Fruit fly (Drosophila melanogaster): ENCODE measurements around the gene CG7789.

The CG7789 gene

dm6 chr3R:29758129-29758733 lies 44.8 kb upstream of the CG7789 start:
- TF ChIP-seq CG4496 (GFP tag; IDR thresholded peaks at IDR 0.05) (peak; percentile 84), CG17806 (tag; optimal IDR thresholded peaks at IDR 0.05) (peak; percentile 46), rn (GFP tag; IDR thresholded peaks at IDR 0.05) (peak; percentile 58), EcR (GFP tag; optimal IDR thresholded peaks at IDR 0.05) (no peak), CG15710 (tag; optimal IDR thresholded peaks at IDR 0.05) (peak; percentile 24), Pif1B (GFP tag; optimal IDR thresholded peaks at IDR 0.05) (peak; percentile 19), CG8301 (tag; optimal IDR thresholded peaks at IDR 0.05) (peak; percentile 61), CG8159 (tag; optimal IDR thresholded peaks at IDR 0.05) (peak; percentile 57), CG12605 (GFP tag; IDR thresholded peaks at IDR 0.05) (peak; percentile 66), CG9948 (tag; optimal IDR thresholded peaks at IDR 0.05) (peak; percentile 50), Pif1A (GFP tag; optimal IDR thresholded peaks at IDR 0.05) (peak; percentile 60), CG10348 (GFP tag; IDR thresholded peaks at IDR 0.05) (0 out of 2 replicates have a peak, but pooled peaks have one; percentile 41), fd96Ca (GFP tag; IDR thresholded peaks at IDR 0.05) (peak; percentile 61; the same call in 2 of the 3 replicates), Snoo (tag; optimal IDR thresholded peaks at IDR 0.05) (peak; percentile 35), Ets98B (GFP tag; IDR thresholded peaks at IDR 0.05) (peak; percentile 80), CG13204 (GFP tag; optimal IDR thresholded peaks at IDR 0.05) (no peak), CG14655 (GFP tag; optimal IDR thresholded peaks at IDR 0.05) (peak; percentile 38), D1 (tag; optimal IDR thresholded peaks at IDR 0.05) (no peak), gl (tag; optimal IDR thresholded peaks at IDR 0.05) (no peak), CG34367 (tag; optimal IDR thresholded peaks at IDR 0.05) (peak; percentile 18), CG32121 (GFP tag; IDR thresholded peaks at IDR 0.05) (peak; percentile 83)

DNA sequence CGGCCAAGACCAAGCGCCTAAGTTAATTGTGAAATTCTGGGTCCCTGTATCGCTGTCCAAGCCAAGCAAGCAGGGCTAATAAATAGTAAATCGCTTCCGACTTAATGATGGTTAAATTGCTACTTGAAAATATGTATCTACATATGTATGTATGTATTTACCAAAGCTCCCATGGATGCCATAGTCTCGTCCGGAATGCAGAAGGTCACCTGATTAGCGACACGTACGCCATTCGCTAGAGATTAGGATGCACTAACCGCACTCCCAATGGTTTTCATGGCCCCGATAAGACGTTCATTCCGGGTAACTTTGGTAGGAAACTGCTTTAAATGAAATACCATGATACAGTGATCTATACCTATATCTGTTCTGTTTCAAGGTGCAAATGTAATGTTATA lies 44.3 kb upstream of the CG7789 start:
- TF ChIP-seq Pif1B (GFP tag; optimal IDR thresholded peaks at IDR 0.05) (no peak), CG9948 (tag; optimal IDR thresholded peaks at IDR 0.05) (no peak), gl (tag; optimal IDR thresholded peaks at IDR 0.05) (no peak), fd96Ca (GFP tag; IDR thresholded peaks at IDR 0.05) (no peak), CG17806 (tag; optimal IDR thresholded peaks at IDR 0.05) (no peak), Pif1A (GFP tag; optimal IDR thresholded peaks at IDR 0.05) (no peak), CG10348 (GFP tag; IDR thresholded peaks at IDR 0.05) (no peak), CG34367 (tag; optimal IDR thresholded peaks at IDR 0.05) (no peak), D1 (tag; optimal IDR thresholded peaks at IDR 0.05) (no peak), CG15710 (tag; optimal IDR thresholded peaks at IDR 0.05) (no peak), CG4496 (GFP tag; IDR thresholded peaks at IDR 0.05) (no peak), EcR (GFP tag; optimal IDR thresholded peaks at IDR 0.05) (no peak), CG8159 (tag; optimal IDR thresholded peaks at IDR 0.05) (no peak), CG13204 (GFP tag; optimal IDR thresholded peaks at IDR 0.05) (no peak)

DNA sequence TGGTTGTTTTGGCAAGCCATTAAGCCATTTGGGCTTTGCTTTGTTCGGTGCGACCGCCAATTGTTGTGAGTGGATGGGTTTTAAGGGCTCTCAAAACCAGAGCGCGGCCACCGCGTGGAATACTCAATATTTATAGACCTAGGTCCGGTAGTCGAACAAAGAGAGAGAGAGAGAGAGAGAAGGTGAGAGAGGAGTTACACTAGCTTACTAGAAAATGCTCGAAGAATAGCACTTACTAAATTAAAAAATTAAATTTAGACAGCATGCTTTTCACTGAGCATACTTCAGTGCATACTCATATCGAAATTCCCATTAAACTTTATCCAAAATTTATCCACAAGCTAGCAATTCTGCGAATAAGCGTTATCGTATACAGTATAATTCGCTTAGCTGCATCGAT lies 43.0 kb upstream of the CG7789 start:
- TF ChIP-seq CG34367 (tag; optimal IDR thresholded peaks at IDR 0.05), result peak; percentile 3
- TF ChIP-seq Snoo (tag; optimal IDR thresholded peaks at IDR 0.05), result no peak
- TF ChIP-seq rn (GFP tag; IDR thresholded peaks at IDR 0.05), result no peak
- no peak for TF ChIP-seq CG12605 (GFP tag; IDR thresholded peaks at IDR 0.05)
- TF ChIP-seq CG8159 (tag; optimal IDR thresholded peaks at IDR 0.05), result peak; percentile 24
- no peak for TF ChIP-seq CG4496 (GFP tag; IDR thresholded peaks at IDR 0.05)
- no peak for TF ChIP-seq Pif1B (GFP tag; optimal IDR thresholded peaks at IDR 0.05)
- TF ChIP-seq CG32121 (GFP tag; IDR thresholded peaks at IDR 0.05), result no peak
- TF ChIP-seq CG13204 (GFP tag; optimal IDR thresholded peaks at IDR 0.05), result no peak
- TF ChIP-seq CG17806 (tag; optimal IDR thresholded peaks at IDR 0.05), result no peak
- no peak for TF ChIP-seq Ets98B (GFP tag; IDR thresholded peaks at IDR 0.05)
- peak; percentile 20 for TF ChIP-seq CG15710 (tag; optimal IDR thresholded peaks at IDR 0.05)
- no peak for TF ChIP-seq fd96Ca (GFP tag; IDR thresholded peaks at IDR 0.05)
- no peak for TF ChIP-seq gl (tag; optimal IDR thresholded peaks at IDR 0.05)
- no peak for TF ChIP-seq CG10348 (GFP tag; IDR thresholded peaks at IDR 0.05)

DNA sequence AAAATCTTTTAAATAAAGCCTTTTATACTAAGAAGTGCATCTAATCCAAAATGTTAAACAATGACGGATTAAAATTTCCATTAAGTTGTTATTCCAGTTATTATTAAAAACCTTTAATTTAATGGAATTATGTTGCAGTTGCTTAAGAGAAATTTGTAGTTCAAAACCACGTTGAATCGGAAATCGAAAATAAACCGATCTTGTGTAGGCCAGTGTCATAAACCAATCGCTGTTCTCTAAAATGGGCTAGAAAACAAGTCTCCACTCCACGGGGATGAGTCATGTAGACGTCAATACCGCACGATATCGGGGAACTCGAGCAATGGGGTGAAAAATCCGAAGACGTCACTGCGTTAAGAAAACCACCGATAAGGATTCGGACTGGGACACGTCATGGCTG lies 41.4 kb upstream of the CG7789 start:
- TF ChIP-seq CG8301 (tag; optimal IDR thresholded peaks at IDR 0.05) (no peak), gl (tag; optimal IDR thresholded peaks at IDR 0.05) (no peak), Pif1B (GFP tag; optimal IDR thresholded peaks at IDR 0.05) (no peak), CG15710 (tag; optimal IDR thresholded peaks at IDR 0.05) (peak; percentile 22), rn (GFP tag; IDR thresholded peaks at IDR 0.05) (no peak), fd96Ca (GFP tag; IDR thresholded peaks at IDR 0.05) (no peak), CG8159 (tag; optimal IDR thresholded peaks at IDR 0.05) (peak; percentile 35), CG10348 (GFP tag; IDR thresholded peaks at IDR 0.05) (no peak), Ets98B (GFP tag; IDR thresholded peaks at IDR 0.05) (no peak), CG12605 (GFP tag; IDR thresholded peaks at IDR 0.05) (no peak), CG17806 (tag; optimal IDR thresholded peaks at IDR 0.05) (no peak), Pif1A (GFP tag; optimal IDR thresholded peaks at IDR 0.05) (no peak)

dm6 chr3R:29762297-29762696 lies 40.7 kb upstream of the CG7789 start:
- TF ChIP-seq CG12605 (GFP tag; IDR thresholded peaks at IDR 0.05) (no peak), CG10348 (GFP tag; IDR thresholded peaks at IDR 0.05) (no peak), CG17806 (tag; optimal IDR thresholded peaks at IDR 0.05) (peak; percentile 12), Pif1A (GFP tag; optimal IDR thresholded peaks at IDR 0.05) (peak; percentile 31), Pif1B (GFP tag; optimal IDR thresholded peaks at IDR 0.05) (peak; percentile 2), CG15710 (tag; optimal IDR thresholded peaks at IDR 0.05) (peak; percentile 50), CG9948 (tag; optimal IDR thresholded peaks at IDR 0.05) (peak; percentile 3), D1 (tag; optimal IDR thresholded peaks at IDR 0.05) (no peak), Ets98B (GFP tag; IDR thresholded peaks at IDR 0.05) (no peak), CG4496 (GFP tag; IDR thresholded peaks at IDR 0.05) (peak; percentile 29; the same call in 1 of the 3 replicates), CG14655 (GFP tag; optimal IDR thresholded peaks at IDR 0.05) (peak; percentile 34), Snoo (tag; optimal IDR thresholded peaks at IDR 0.05) (peak; percentile 71), CG8301 (tag; optimal IDR thresholded peaks at IDR 0.05) (peak; percentile 14), gl (tag; optimal IDR thresholded peaks at IDR 0.05) (no peak), CG34367 (tag; optimal IDR thresholded peaks at IDR 0.05) (peak; percentile 12), CG8159 (tag; optimal IDR thresholded peaks at IDR 0.05) (peak; percentile 59), CG32121 (GFP tag; IDR thresholded peaks at IDR 0.05) (no peak), rn (GFP tag; IDR thresholded peaks at IDR 0.05) (no peak), EcR (GFP tag; optimal IDR thresholded peaks at IDR 0.05) (no peak), fd96Ca (GFP tag; IDR thresholded peaks at IDR 0.05) (0 out of 3 replicates have a peak, but pooled peaks have one; percentile 31), CG13204 (GFP tag; optimal IDR thresholded peaks at IDR 0.05) (no peak)

Data from whole organism, pupa.